Worm (Caenorhabditis elegans): ENCODE data around the gene bath-15.

Gene bath-15

DNA sequence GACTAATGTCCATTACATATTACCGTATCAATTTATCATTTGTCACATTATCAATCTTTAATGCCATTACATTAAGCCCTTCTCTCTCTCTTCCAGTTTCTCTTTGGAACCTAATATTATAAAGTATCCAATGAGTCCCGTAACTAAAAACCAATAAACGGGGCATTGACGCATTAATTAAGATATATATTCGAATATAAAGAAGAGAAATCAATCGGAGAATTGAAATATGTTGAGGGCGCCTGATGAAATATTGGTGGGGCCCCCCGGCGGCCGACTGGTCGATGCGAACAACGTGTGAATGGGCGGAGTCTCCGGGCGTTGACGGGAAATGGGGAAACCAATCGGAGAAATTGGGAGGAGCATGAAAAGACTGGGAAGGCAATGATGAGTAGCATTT is 8.4 kb upstream of the bath-15 start:
- TF ChIP-seq unc-55 (GFP tag; optimal IDR thresholded peaks at IDR 0.05), result peak; percentile 24
- TF ChIP-seq hlh-13 (GFP tag; optimal IDR thresholded peaks at IDR 0.05), result no peak
- peak; percentile 0 for TF ChIP-seq hlh-8 (tag; optimal IDR thresholded peaks at IDR 0.05)
- TF ChIP-seq nfya-1 (tag; optimal IDR thresholded peaks at IDR 0.05), result peak; percentile 73
- TF ChIP-seq T23F11.4 (GFP tag; optimal IDR thresholded peaks at IDR 0.05), result peak; percentile 6

DNA sequence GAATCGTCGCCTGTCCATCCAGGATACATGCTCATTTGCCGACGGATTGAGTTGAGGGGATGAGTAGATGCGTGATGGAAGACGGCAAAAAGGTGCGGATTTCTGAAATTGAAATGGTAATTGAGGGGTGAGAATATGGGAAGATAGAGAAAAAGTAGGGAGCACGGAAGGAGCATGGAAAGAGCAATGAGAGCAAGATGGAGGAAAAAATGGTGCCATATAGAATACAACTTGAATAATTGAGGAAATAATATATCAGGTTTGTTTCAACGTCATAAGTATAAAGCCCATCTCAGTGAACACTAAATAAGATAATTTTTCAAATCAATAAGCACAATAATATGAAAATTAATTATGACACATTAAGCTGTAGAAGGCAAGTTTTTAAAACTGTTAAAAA is 7.5 kb upstream of the bath-15 start, which contains the start of gene mab-5:
Gene mab-5 (minus strand): TSS at position 101 of the 400 bp plus-strand sequence.
- TF ChIP-seq ceh-2 (tag; optimal IDR thresholded peaks at IDR 0.05) (no peak), odd-2 (tag; optimal IDR thresholded peaks at IDR 0.05) (no peak), ama-1 (optimal IDR thresholded peaks at IDR 0.05) (no peak), elt-4 (tag; optimal IDR thresholded peaks at IDR 0.05) (no peak), pax-1 (tag; optimal IDR thresholded peaks at IDR 0.05) (no peak), unc-86 (tag; optimal IDR thresholded peaks at IDR 0.05) (no peak)

DNA sequence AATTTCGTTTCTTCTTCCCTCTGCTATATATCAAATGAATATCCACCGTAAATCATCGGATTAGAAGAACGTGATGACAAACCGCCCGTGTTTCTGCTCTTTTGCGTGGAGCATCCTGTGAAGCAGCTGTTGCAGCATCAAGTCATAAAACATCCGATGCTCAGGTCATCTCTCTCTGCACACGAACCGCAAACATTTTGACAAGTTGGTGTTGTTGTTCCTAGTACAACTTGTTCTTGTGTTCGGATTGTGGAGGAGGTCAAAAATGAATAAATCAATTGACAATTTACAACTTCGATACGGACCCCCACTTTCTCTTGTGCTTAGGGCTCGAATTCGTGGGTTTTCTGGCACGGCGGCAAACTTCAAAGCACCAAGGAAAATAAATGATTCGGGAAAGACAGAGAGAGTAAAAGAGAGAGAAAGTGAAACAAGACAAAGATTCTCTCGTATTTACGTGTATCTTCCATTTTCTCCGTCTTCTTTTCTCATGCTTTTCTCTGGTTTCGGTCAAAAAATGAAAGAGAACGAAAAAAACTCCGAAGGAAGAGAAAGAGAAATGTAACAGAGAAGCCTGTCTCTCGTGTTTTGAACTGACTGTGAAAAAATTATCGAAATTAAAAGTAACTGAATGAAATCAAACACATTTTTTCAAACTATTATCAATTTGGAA is 4.9 kb upstream of the bath-15 start:
- TF ChIP-seq rnt-1 (tag; optimal IDR thresholded peaks at IDR 0.05), result peak; percentile 62
- no peak for TF ChIP-seq tbx-2 (tag; optimal IDR thresholded peaks at IDR 0.05)
- no peak for TF ChIP-seq fkh-10 (GFP tag; optimal IDR thresholded peaks at IDR 0.05)
- no peak for TF ChIP-seq nhr-232 (tag; optimal IDR thresholded peaks at IDR 0.05)
- peak; percentile 70 for TF ChIP-seq unc-55 (GFP tag; optimal IDR thresholded peaks at IDR 0.05)
- TF ChIP-seq zip-5 (tag; optimal IDR thresholded peaks at IDR 0.05), result no peak
- TF ChIP-seq lim-6 (tag; optimal IDR thresholded peaks at IDR 0.05), result no peak

DNA sequence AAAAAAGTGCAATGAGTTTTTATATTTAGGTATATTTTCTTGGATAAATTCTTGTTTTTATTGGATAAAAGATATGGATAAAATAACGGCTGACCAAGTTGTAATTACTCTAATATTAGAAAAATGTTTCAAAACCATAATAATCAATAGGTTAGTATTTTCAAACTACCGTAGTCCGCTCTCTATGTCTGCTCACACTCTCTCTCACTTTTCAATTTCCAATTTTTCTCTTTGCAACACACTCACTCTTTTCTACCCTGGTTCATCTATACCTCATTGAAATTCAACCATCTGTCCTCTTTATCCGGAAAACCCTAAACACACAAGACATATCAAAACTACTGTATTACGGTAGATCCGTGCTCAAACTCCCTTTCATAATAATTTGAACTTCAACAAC is 3.5 kb upstream of the bath-15 start:
- TF ChIP-seq gmeb-2 (tag; optimal IDR thresholded peaks at IDR 0.05), result no peak
- TF ChIP-seq ama-1 (optimal IDR thresholded peaks at IDR 0.05), result no peak
- TF ChIP-seq ceh-48 (tag; optimal IDR thresholded peaks at IDR 0.05), result no peak
- TF ChIP-seq ceh-6 (GFP tag; optimal IDR thresholded peaks at IDR 0.05), result no peak
- no peak for TF ChIP-seq ceh-34 (tag; optimal IDR thresholded peaks at IDR 0.05)

DNA sequence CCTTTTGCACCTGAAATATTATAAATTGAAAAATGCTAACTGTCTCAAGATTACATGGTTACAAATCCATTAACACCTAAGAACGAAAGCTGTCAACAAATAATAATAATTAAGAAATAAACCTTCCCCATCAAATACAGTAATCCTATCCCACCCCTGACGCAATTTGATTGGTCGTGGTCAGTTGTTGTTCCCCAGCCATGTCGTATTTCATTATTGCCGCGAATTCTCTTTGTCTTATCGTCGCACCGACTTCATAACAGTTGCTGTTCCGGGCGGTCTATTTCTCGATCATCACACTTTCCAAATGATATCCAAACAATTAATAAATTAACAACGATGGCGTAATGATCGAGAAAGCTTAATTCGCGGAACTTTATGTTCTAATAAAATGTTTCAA is 2.7 kb upstream of the bath-15 start:
- no peak for TF ChIP-seq che-1 (tag; optimal IDR thresholded peaks at IDR 0.05)
- no peak for TF ChIP-seq ceh-30 (tag; optimal IDR thresholded peaks at IDR 0.05)
- peak; percentile 47 for TF ChIP-seq unc-55 (GFP tag; optimal IDR thresholded peaks at IDR 0.05)
- no peak for TF ChIP-seq ceh-9 (tag; optimal IDR thresholded peaks at IDR 0.05)
- no peak for TF ChIP-seq sox-4 (tag; optimal IDR thresholded peaks at IDR 0.05)
- no peak for TF ChIP-seq gmeb-2 (tag; optimal IDR thresholded peaks at IDR 0.05)
- no peak for TF ChIP-seq T23F11.4 (GFP tag; optimal IDR thresholded peaks at IDR 0.05)
- no peak for TF ChIP-seq ref-2 (tag; optimal IDR thresholded peaks at IDR 0.05)
- TF ChIP-seq rnt-1 (tag; optimal IDR thresholded peaks at IDR 0.05), result no peak
- TF ChIP-seq ceh-34 (tag; optimal IDR thresholded peaks at IDR 0.05), result no peak
- TF ChIP-seq ahr-1 (tag; optimal IDR thresholded peaks at IDR 0.05), result no peak
- no peak for TF ChIP-seq F13H6.1 (tag; optimal IDR thresholded peaks at IDR 0.05)
- no peak for TF ChIP-seq pqm-1 (tag; optimal IDR thresholded peaks at IDR 0.05)
- TF ChIP-seq K02D7.2 (tag; optimal IDR thresholded peaks at IDR 0.05), result no peak
- no peak for TF ChIP-seq pax-1 (tag; optimal IDR thresholded peaks at IDR 0.05)
- TF ChIP-seq lin-11 (tag; optimal IDR thresholded peaks at IDR 0.05), result no peak
- TF ChIP-seq nfya-1 (tag; optimal IDR thresholded peaks at IDR 0.05), result peak; percentile 81

DNA sequence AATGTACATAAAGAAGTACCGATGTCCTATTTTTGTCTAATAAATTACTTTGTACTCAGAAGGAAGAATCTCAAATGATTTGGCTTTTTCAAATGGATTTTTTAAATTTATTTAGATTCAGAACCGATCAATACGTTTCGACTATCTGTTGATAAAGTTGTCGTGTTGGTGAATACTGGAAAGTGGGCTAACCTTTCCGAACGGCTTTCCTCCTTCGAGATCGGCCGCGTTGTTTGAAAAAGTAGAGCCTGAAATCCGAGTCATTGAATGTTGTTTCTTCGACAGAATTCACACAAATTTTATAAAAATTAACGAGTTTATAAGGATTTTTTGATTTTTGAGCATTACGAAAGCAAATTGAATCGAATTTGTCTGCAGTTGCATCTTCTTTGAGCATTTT is 2.0 kb downstream of the bath-15 start:
- TF ChIP-seq nhr-232 (tag; optimal IDR thresholded peaks at IDR 0.05) (no peak), lin-11 (tag; optimal IDR thresholded peaks at IDR 0.05) (no peak), sox-2 (GFP tag; IDR thresholded peaks at IDR 0.05) (no peak), K09A11.1 (tag; optimal IDR thresholded peaks at IDR 0.05; ENCODE audit: insufficient read depth) (no peak), tbx-2 (tag; optimal IDR thresholded peaks at IDR 0.05) (no peak), ceh-19 (GFP tag; optimal IDR thresholded peaks at IDR 0.05) (no peak), rnt-1 (tag; optimal IDR thresholded peaks at IDR 0.05) (no peak), ztf-16 (tag; optimal IDR thresholded peaks at IDR 0.05) (no peak)
